Worm (Caenorhabditis elegans) whole organism, L4/young adult: ENCODE measurements around the gene Y45G12B.2.

ENCODE experiments used
- W03F9.2 ChIP-seq: fragments of 150-350 bp; optimal IDR thresholded peaks from 2 replicates; lab custom pipeline; 2014; ENCODE audit warnings: missing biosample characterization, missing genetic modification characterization
- dao-5 ChIP-seq: sonication (generic microtip); optimal IDR thresholded peaks from 2 replicates; lab custom pipeline; 2016; ENCODE audit warnings: missing genotype, missing genetic modification characterization, moderate library complexity, missing compliant biosample characterization
- him-1 ChIP-seq: sonication (generic microtip); optimal IDR thresholded peaks from 2 replicates; lab custom pipeline; 2016; ENCODE audit warnings: missing genotype, missing genetic modification reagents, missing genetic modification characterization, missing compliant biosample characterization

Gene Y45G12B.2

ce11 chrV:2713532-2713931, 19.0 kb downstream of the Y45G12B.2 start, which contains the start of gene srt-28:
TSS of gene srt-28 (minus strand) at chrV:2713632.
- TF ChIP-seq him-1 (no peak), W03F9.2 (tag; lab: Kevin White, UChicago) (no peak), dao-5 (no peak)

- TF ChIP-seq dao-5 (no peak), W03F9.2 (tag; lab: Kevin White, UChicago) (no peak)
These were observed 22.4 kb downstream of the Y45G12B.2 start for ce11 chrV:2716933-2717332.

- TF ChIP-seq him-1 (no peak), dao-5 (no peak), W03F9.2 (tag; lab: Kevin White, UChicago) (no peak)
These were observed 24.2 kb downstream of the Y45G12B.2 start, which contains the start of gene srt-29 for ce11 chrV:2718688-2719185. TSS of gene srt-29 (minus strand) at chrV:2719135.

ce11 chrV:2720763-2721162, 26.2 kb downstream of the Y45G12B.2 start, which contains the start of gene srt-27:
TSS of gene srt-27 (minus strand) at chrV:2720863.
- no peak for TF ChIP-seq him-1
- no peak for TF ChIP-seq dao-5
- TF ChIP-seq W03F9.2 (tag; lab: Kevin White, UChicago) = no peak

- TF ChIP-seq W03F9.2 (tag; lab: Kevin White, UChicago) = no peak
- TF ChIP-seq dao-5 = no peak
- TF ChIP-seq him-1 = no peak
These were observed 28.0 kb downstream of the Y45G12B.2 start, which contains the start of gene srg-60 for ce11 chrV:2722555-2722954. TSS of gene srg-60 (minus strand) at chrV:2722655.

ce11 chrV:2725225-2725624, 30.7 kb downstream of the Y45G12B.2 start, which contains the start of gene srg-59:
TSS of gene srg-59 (minus strand) at chrV:2725325.
- TF ChIP-seq W03F9.2 (tag; lab: Kevin White, UChicago) (no peak), him-1 (no peak), dao-5 (no peak)

ce11 chrV:2727101-2727500, 32.5 kb downstream of the Y45G12B.2 start, which contains the start of gene str-13:
TSS of gene str-13 (minus strand) at chrV:2727201.
- TF ChIP-seq him-1 = no peak

ce11 chrV:2728236-2728635, 33.7 kb downstream of the Y45G12B.2 start, which contains the start of gene str-33:
TSS of gene str-33 (plus strand) at chrV:2728536.
- TF ChIP-seq W03F9.2 (tag; lab: Kevin White, UChicago) (no peak), dao-5 (no peak)

- TF ChIP-seq him-1 (no peak), dao-5 (no peak), W03F9.2 (tag; lab: Kevin White, UChicago) (no peak)
These were observed 36.4 kb downstream of the Y45G12B.2 start, which contains the start of gene dod-3 for ce11 chrV:2730784-2731480. TSS of gene dod-3 (minus strand) at chrV:2731098.

ce11 chrV:2734360-2734759, 39.8 kb downstream of the Y45G12B.2 start, which contains the start of gene srg-57:
TSS of gene srg-57 (minus strand) at chrV:2734460.
- TF ChIP-seq him-1 = no peak
- TF ChIP-seq W03F9.2 (tag; lab: Kevin White, UChicago) = no peak
- no peak for TF ChIP-seq dao-5

ce11 chrV:2738174-2738573, 43.6 kb downstream of the Y45G12B.2 start, which contains the start of gene srg-56:
TSS of gene srg-56 (minus strand) at chrV:2738274.
- TF ChIP-seq dao-5 (no peak), him-1 (no peak), W03F9.2 (tag; lab: Kevin White, UChicago) (no peak)

- TF ChIP-seq him-1 = no peak
- no peak for TF ChIP-seq W03F9.2 (tag; lab: Kevin White, UChicago)
- TF ChIP-seq dao-5 = no peak
These were observed 45.0 kb downstream of the Y45G12B.2 start for ce11 chrV:2739607-2740006.

- TF ChIP-seq W03F9.2 (tag; lab: Kevin White, UChicago) (no peak), him-1 (no peak), dao-5 (no peak)
These were observed 45.7 kb downstream of the Y45G12B.2 start, which contains the start of gene srg-61 for ce11 chrV:2740228-2740627. TSS of gene srg-61 (minus strand) at chrV:2740328.

ce11 chrV:2742298-2742697, 47.7 kb downstream of the Y45G12B.2 start, which contains the start of gene srg-62:
TSS of gene srg-62 (minus strand) at chrV:2742398.
- no peak for TF ChIP-seq him-1
- no peak for TF ChIP-seq dao-5
- no peak for TF ChIP-seq W03F9.2 (tag; lab: Kevin White, UChicago)

- no peak for TF ChIP-seq dao-5
- TF ChIP-seq him-1 = no peak
- no peak for TF ChIP-seq W03F9.2 (tag; lab: Kevin White, UChicago)
These were observed 51.8 kb downstream of the Y45G12B.2 start for ce11 chrV:2746404-2746803.
